Fruit fly (Drosophila melanogaster): ENCODE results near the gene CG46399.

dm6 chrX:14831713-14832561, 27.1 kb upstream of the CG46399 start, which contains the start of gene CG14408:
- TF ChIP-seq CG8478 (optimal IDR thresholded peaks at IDR 0.05) (no peak), CTCF (optimal IDR thresholded peaks at IDR 0.05) (no peak)

All from S2 (cell line).